Fruit fly (Drosophila melanogaster): ENCODE results near the gene 4E-T.

The 4E-T gene

DNA sequence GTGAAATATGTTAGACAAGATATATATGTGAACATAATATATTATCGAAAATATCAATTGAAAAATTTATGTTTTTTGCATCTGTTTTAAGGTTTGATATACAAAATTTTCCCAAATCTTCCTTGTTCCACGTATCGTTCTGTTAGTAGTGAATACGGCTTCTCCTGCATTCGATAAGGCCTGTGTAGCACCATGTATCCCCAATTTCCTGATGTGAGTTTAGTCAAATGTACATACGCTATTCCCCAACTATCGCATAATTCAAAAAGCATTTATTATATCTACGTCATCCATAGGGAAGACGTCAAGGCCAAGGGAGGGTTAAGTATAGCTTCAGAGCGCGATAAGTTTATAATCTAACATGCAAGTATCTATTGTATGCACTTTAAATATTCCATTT, 53.5 kb downstream of the 4E-T start (continued):
- peak; percentile 68 for TF ChIP-seq Sry-δ (GFP tag; optimal IDR thresholded peaks at IDR 0.05)
- no peak for TF ChIP-seq HLH54F (GFP tag; optimal IDR thresholded peaks at IDR 0.05)
- TF ChIP-seq Dll (GFP tag; IDR thresholded peaks at IDR 0.05; ENCODE audit: partially characterized antibody), result 0 out of 4 replicates have a peak, but pooled peaks have one; percentile 42
- peak; percentile 67 for TF ChIP-seq CG3995 (GFP tag; optimal IDR thresholded peaks at IDR 0.05)
- TF ChIP-seq CG32772 (GFP tag; IDR thresholded peaks at IDR 0.05), result no peak
- TF ChIP-seq cato (GFP tag; optimal IDR thresholded peaks at IDR 0.05; ENCODE audit: borderline replicate concordance), result no peak
- TF ChIP-seq YL-1 (GFP tag; optimal IDR thresholded peaks at IDR 0.05), result peak; percentile 0
- no peak for TF ChIP-seq Ssrp (tag; optimal IDR thresholded peaks at IDR 0.05)
- peak; percentile 19 for TF ChIP-seq CG2116 (GFP tag; optimal IDR thresholded peaks at IDR 0.05)
- peak; percentile 71 for TF ChIP-seq CG8290 (GFP tag; optimal IDR thresholded peaks at IDR 0.05)
- TF ChIP-seq CG8290 (tag; optimal IDR thresholded peaks at IDR 0.05), result peak in 1 of 2 experiments; percentile 56
- TF ChIP-seq ssp (GFP tag; IDR thresholded peaks at IDR 0.05), result peak; percentile 91
- TF ChIP-seq CG4617 (GFP tag; optimal IDR thresholded peaks at IDR 0.05; ENCODE audit: borderline replicate concordance), result peak; percentile 1
- TF ChIP-seq inv (GFP tag; IDR thresholded peaks at IDR 0.05; ENCODE audit: partially characterized antibody), result peak; percentile 41; the same call in 1 of the 2 replicates
- 0 out of 3 replicates have a peak, but pooled peaks have one; percentile 28 for TF ChIP-seq CG16813 (GFP tag; IDR thresholded peaks at IDR 0.05; ENCODE audit: partially characterized antibody)
- no peak for TF ChIP-seq CG4404 (GFP tag; IDR thresholded peaks at IDR 0.05)
- TF ChIP-seq CG1024 (GFP tag; IDR thresholded peaks at IDR 0.05), result peak; percentile 94
